Worm (Caenorhabditis elegans): ENCODE data around the gene nlp-76.

DNA sequence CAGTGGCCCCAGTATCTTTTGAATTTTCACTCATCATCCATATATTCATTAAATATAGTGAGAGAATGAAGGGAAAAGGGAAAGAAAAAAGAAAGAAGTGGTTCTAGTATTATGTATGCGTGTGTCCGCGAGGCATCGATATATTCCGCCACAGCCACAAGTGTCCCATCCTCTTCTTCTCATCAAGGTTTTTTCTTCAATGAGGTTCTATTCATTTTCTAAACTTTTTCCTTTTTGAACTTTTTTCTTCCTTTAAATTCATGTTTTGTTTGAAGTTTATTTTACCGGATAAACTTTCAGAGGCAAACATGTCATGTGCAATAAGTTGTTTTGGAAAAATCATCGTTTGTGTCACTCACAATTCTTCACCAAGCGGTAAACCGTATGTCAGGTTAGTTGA is 48.6 kb upstream of the nlp-76 start, which contains the start of gene rgs-2:
- TF ChIP-seq nhr-76 (tag; optimal IDR thresholded peaks at IDR 0.05): no peak
- no peak for TF ChIP-seq zag-1 (tag; optimal IDR thresholded peaks at IDR 0.05)
- no peak for TF ChIP-seq snpc-4 (tag; optimal IDR thresholded peaks at IDR 0.05)
- no peak for TF ChIP-seq pha-4 (tag; optimal IDR thresholded peaks at IDR 0.05)
- TF ChIP-seq pqm-1 (tag; optimal IDR thresholded peaks at IDR 0.05): no peak
- TF ChIP-seq fkh-10 (GFP tag; optimal IDR thresholded peaks at IDR 0.05): no peak

Measured in whole organism, L3 larva.